Fruit fly (Drosophila melanogaster): ENCODE data around the gene pie.
A peak's percentile ranks its signal among the peaks of the same experiment; 100 is the strongest.

Gene pie

dm6 chr2L:10468388-10468787 lies 45.8 kb upstream of the pie start (continued):
- TF ChIP-seq croc (GFP tag; conservative IDR thresholded peaks at IDR 0.05) (0 out of 3 replicates have a peak, but pooled peaks have one; percentile 14), esg (GFP tag; conservative IDR thresholded peaks at IDR 0.05) (peak; percentile 61), gsb-n (tag; optimal IDR thresholded peaks at IDR 0.05) (peak; percentile 23), Ravus (GFP tag; IDR thresholded peaks at IDR 0.05) (no peak), hth (optimal IDR thresholded peaks at IDR 0.05) (no peak), CG14667 (GFP tag; IDR thresholded peaks at IDR 0.05) (no peak; the same call in 1 of the 2 replicates), BtbVII (GFP tag; optimal IDR thresholded peaks at IDR 0.05) (peak; percentile 18), CG6175 (GFP tag; IDR thresholded peaks at IDR 0.05) (no peak), grau (tag; optimal IDR thresholded peaks at IDR 0.05) (peak; percentile 61), schlank (tag; optimal IDR thresholded peaks at IDR 0.05) (peak; percentile 26), Dll (GFP tag; IDR thresholded peaks at IDR 0.05; ENCODE audit: partially characterized antibody) (no peak), CG17829 (tag; optimal IDR thresholded peaks at IDR 0.05) (peak; percentile 37), Mes4 (GFP tag; optimal IDR thresholded peaks at IDR 0.05) (no peak), CG7786 (GFP tag; optimal IDR thresholded peaks at IDR 0.05) (peak; percentile 42), unpg (GFP tag; optimal IDR thresholded peaks at IDR 0.05) (peak; percentile 65), Bteb2 (GFP tag; optimal IDR thresholded peaks at IDR 0.05) (no peak), pho (GFP tag; optimal IDR thresholded peaks at IDR 0.05) (peak; percentile 6), CG18764 (GFP tag; optimal IDR thresholded peaks at IDR 0.05) (no peak), C15 (GFP tag; IDR thresholded peaks at IDR 0.05) (no peak), klu (GFP tag; IDR thresholded peaks at IDR 0.05) (no peak), CrebB (tag; optimal IDR thresholded peaks at IDR 0.05) (no peak), CG12299 (tag; optimal IDR thresholded peaks at IDR 0.05) (no peak), B-H2 (GFP tag; optimal IDR thresholded peaks at IDR 0.05) (peak; percentile 27), CG10147 (GFP tag; optimal IDR thresholded peaks at IDR 0.05) (peak; percentile 41), Oli (tag; optimal IDR thresholded peaks at IDR 0.05) (peak; percentile 54), CG15514 (GFP tag; optimal IDR thresholded peaks at IDR 0.05) (peak; percentile 60), CG5953 (GFP tag; IDR thresholded peaks at IDR 0.05) (no peak), CG2678 (tag; optimal IDR thresholded peaks at IDR 0.05) (peak; percentile 77), CG11085 (GFP tag; IDR thresholded peaks at IDR 0.05) (no peak; the same call in 1 of the 2 replicates), Atf3 (GFP tag; optimal IDR thresholded peaks at IDR 0.05) (no peak), gce (GFP tag; IDR thresholded peaks at IDR 0.05) (peak; percentile 45; the same call in 1 of the 3 replicates), onecut (GFP tag; IDR thresholded peaks at IDR 0.05) (peak; percentile 38; the same call in 1 of the 2 replicates), shn (GFP tag; optimal IDR thresholded peaks at IDR 0.05) (no peak), psq (GFP tag; optimal IDR thresholded peaks at IDR 0.05) (no peak), CG8944 (GFP tag; optimal IDR thresholded peaks at IDR 0.05) (peak; percentile 8), CG17359 (tag; optimal IDR thresholded peaks at IDR 0.05) (peak; percentile 67), Ssrp (tag; optimal IDR thresholded peaks at IDR 0.05) (peak; percentile 17), Gsc (GFP tag; IDR thresholded peaks at IDR 0.05) (no peak), hkb (optimal IDR thresholded peaks at IDR 0.05) (no peak), hkb (GFP tag; IDR thresholded peaks at IDR 0.05) (peak; percentile 65), ci (GFP tag; IDR thresholded peaks at IDR 0.05) (peak; percentile 75; the same call in 2 of the 3 replicates), her (GFP tag; optimal IDR thresholded peaks at IDR 0.05) (peak; percentile 18), Awh (GFP tag; IDR thresholded peaks at IDR 0.05) (peak; percentile 58), jigr1 (GFP tag; IDR thresholded peaks at IDR 0.05) (no peak), lbe (GFP tag; optimal IDR thresholded peaks at IDR 0.05) (no peak), chm (GFP tag; IDR thresholded peaks at IDR 0.05) (0 out of 2 replicates have a peak, but pooled peaks have one; percentile 55), ranshi (GFP tag; IDR thresholded peaks at IDR 0.05) (peak; percentile 58; the same call in 1 of the 2 replicates), CG1529 (GFP tag; optimal IDR thresholded peaks at IDR 0.05) (no peak), CG42726 (GFP tag; IDR thresholded peaks at IDR 0.05; ENCODE audit: partially characterized antibody) (no peak), hb (GFP tag; IDR thresholded peaks at IDR 0.05; ENCODE audit: partially characterized antibody) (no peak), CG6272 (GFP tag; IDR thresholded peaks at IDR 0.05) (no peak), CG2875 (GFP tag; optimal IDR thresholded peaks at IDR 0.05) (peak; percentile 24)
